Worm (Caenorhabditis elegans) whole organism, L4 larva: ENCODE data around the gene unc-39.

Experiments used
- ama-1 ChIP-seq: fragments of 150-350 bp; optimal IDR thresholded peaks from 2 replicates; lab custom pipeline; 2014; ENCODE audit warnings: inconsistent platforms, mixed read lengths
- fos-1 ChIP-seq: fragments of 150-350 bp; optimal IDR thresholded peaks from 2 replicates; lab custom pipeline; 2014; ENCODE audit warnings: missing biosample characterization, missing genetic modification characterization
- hlh-30 ChIP-seq: sonication (generic microtip); optimal IDR thresholded peaks from 2 replicates; lab custom pipeline; 2017; ENCODE audit warnings: antibody characterized with exemption, mild to moderate bottlenecking, missing genetic modification characterization, missing compliant biosample characterization; ENCODE audit not compliant: insufficient read depth
- jun-1 ChIP-seq: fragments of 150-350 bp; optimal IDR thresholded peaks from 2 replicates; lab custom pipeline; 2014; ENCODE audit warnings: missing biosample characterization, missing genetic modification reagents, missing genetic modification characterization
- lin-13 ChIP-seq: fragments of 150-350 bp; optimal IDR thresholded peaks from 2 replicates; lab custom pipeline; 2014; ENCODE audit warnings: missing biosample characterization, missing genetic modification reagents, missing genetic modification characterization
- mdt-29 ChIP-seq: fragments of 200-800 bp; sonication (Bioruptor generic); IDR thresholded peaks from 2 replicates; pipeline ENCODE4 v1.3.6; 2022; ENCODE audit warnings: missing genetic modification reagents, missing genetic modification characterization, missing compliant biosample characterization
- mep-1 ChIP-seq: fragments of 150-350 bp; sonication (generic microtip); optimal IDR thresholded peaks from 3 replicates; lab custom pipeline; 2014; ENCODE audit warnings: missing biosample characterization, missing genetic modification characterization
- nhr-25 ChIP-seq: sonication (generic microtip); optimal IDR thresholded peaks from 2 replicates; lab custom pipeline; 2017; ENCODE audit warnings: missing genetic modification characterization, mild to moderate bottlenecking, missing compliant biosample characterization, antibody characterized with exemption, moderate library complexity, borderline replicate concordance; ENCODE audit not compliant: insufficient read depth
- skn-1 ChIP-seq: fragments of 150-350 bp; optimal IDR thresholded peaks from 2 replicates; lab custom pipeline; 2014; ENCODE audit warnings: missing biosample characterization, missing genetic modification characterization

- TF ChIP-seq skn-1 (tag; lab: Kevin White, UChicago) (no peak), hlh-30 (tag; lab: Kevin White, UChicago) (no peak), jun-1 (tag; lab: Kevin White, UChicago) (no peak), ama-1 (no peak), mdt-29 (GFP tag; lab: Robert Waterston, UW) (no peak), fos-1 (no peak), nhr-25 (no peak), lin-13 (no peak), mep-1 (tag; lab: Kevin White, UChicago) (no peak)
Observed at ce11 chrV:14378986-14379385, 6.1 kb downstream of the unc-39 start, which contains the start of gene npr-43.
